Worm (Caenorhabditis elegans) whole organism, late embryonic: ENCODE results near the gene K03B8.11.
A peak's percentile ranks its signal among the peaks of the same experiment; 100 is the strongest.

ENCODE experiments used
- C08G9.2 ChIP-seq: sonication (generic microtip); optimal IDR thresholded peaks from 2 replicates; lab custom pipeline; 2016; ENCODE audit warnings: mild to moderate bottlenecking, missing genetic modification characterization, moderate library complexity, missing compliant biosample characterization
- Y22D7AL.16 ChIP-seq: sonication (generic microtip); optimal IDR thresholded peaks from 2 replicates; lab custom pipeline; 2016; ENCODE audit warnings: missing genetic modification characterization, missing compliant biosample characterization
- ama-1 ChIP-seq: fragments of 150-350 bp; optimal IDR thresholded peaks from 2 replicates; lab custom pipeline; 2014
- ceh-14 ChIP-seq: sonication (generic microtip); optimal IDR thresholded peaks from 2 replicates; lab custom pipeline; 2016; ENCODE audit warnings: missing genotype, missing genetic modification characterization, missing compliant biosample characterization
- ceh-19 ChIP-seq: fragments of 200-800 bp; sonication (Bioruptor generic); optimal IDR thresholded peaks from 2 replicates; lab custom pipeline; 2018; ENCODE audit warnings: mild to moderate bottlenecking, missing genetic modification characterization, missing compliant biosample characterization
- ceh-31 ChIP-seq: sonication (generic microtip); optimal IDR thresholded peaks from 2 replicates; lab custom pipeline; 2016; ENCODE audit warnings: missing genetic modification characterization, missing compliant biosample characterization
- ceh-34 ChIP-seq: sonication (generic microtip); optimal IDR thresholded peaks from 2 replicates; lab custom pipeline; 2016; ENCODE audit warnings: mild to moderate bottlenecking, missing genetic modification characterization, missing compliant biosample characterization
- elt-2 ChIP-seq: sonication (generic microtip); optimal IDR thresholded peaks from 2 replicates; lab custom pipeline; 2016; ENCODE audit warnings: missing genetic modification reagents, missing genetic modification characterization, missing compliant biosample characterization
- fkh-10 ChIP-seq: fragments of 150-350 bp; optimal IDR thresholded peaks from 2 replicates; lab custom pipeline; 2014; ENCODE audit warnings: missing biosample characterization, missing genetic modification reagents, missing genetic modification characterization
- gmeb-2 ChIP-seq: sonication (generic microtip); optimal IDR thresholded peaks from 2 replicates; lab custom pipeline; 2016; ENCODE audit warnings: missing genetic modification characterization, inconsistent platforms, missing compliant biosample characterization
- mec-3 ChIP-seq: sonication (generic microtip); optimal IDR thresholded peaks from 2 replicates; lab custom pipeline; 2016; ENCODE audit warnings: borderline replicate concordance, missing genetic modification characterization, missing compliant biosample characterization
- ref-2 ChIP-seq: sonication (generic microtip); optimal IDR thresholded peaks from 2 replicates; lab custom pipeline; 2016; ENCODE audit warnings: missing genetic modification characterization, missing compliant biosample characterization
- tbx-2 ChIP-seq: sonication (generic microtip); optimal IDR thresholded peaks from 2 replicates; lab custom pipeline; 2016; ENCODE audit warnings: missing genetic modification characterization, missing compliant biosample characterization
- unc-42 ChIP-seq: sonication (generic microtip); optimal IDR thresholded peaks from 2 replicates; lab custom pipeline; 2016; ENCODE audit warnings: missing genotype, missing genetic modification characterization, missing compliant biosample characterization

The K03B8.11 gene

ce11 chrV:11344816-11345336 is 45.4 kb downstream of the K03B8.11 start:
- TF ChIP-seq ama-1 (lab: Kevin White, UChicago) (peak; percentile 75), mec-3 (tag; lab: Kevin White, UChicago) (no peak), gmeb-2 (tag; lab: Kevin White, UChicago) (peak; percentile 24)

- TF ChIP-seq Y22D7AL.16 (tag; lab: Kevin White, UChicago) (no peak), ama-1 (lab: Kevin White, UChicago) (peak; percentile 3)
- TF ChIP-seq, all 69 proteins: peak for 1
Measured at ce11 chrV:11344112-11344511, 46.2 kb downstream of the K03B8.11 start.

- TF ChIP-seq unc-42 (peak; percentile 91), ceh-14 (tag; lab: Kevin White, UChicago) (no peak)
Measured at ce11 chrV:11341913-11342312, 48.4 kb downstream of the K03B8.11 start, which contains the start of gene T02E9.5. TSS of gene T02E9.5 (plus strand) at chrV:11342233.

- TF ChIP-seq C08G9.2 (tag; lab: Kevin White, UChicago) (no peak), unc-42 (peak; percentile 97), tbx-2 (peak; percentile 13), ceh-19 (peak; percentile 24), gmeb-2 (tag; lab: Kevin White, UChicago) (no peak), ceh-31 (tag; lab: Kevin White, UChicago) (peak; percentile 38), ceh-34 (tag; lab: Kevin White, UChicago) (peak; percentile 16), fkh-10 (no peak), ref-2 (tag; lab: Kevin White, UChicago) (peak; percentile 26), elt-2 (tag; lab: Kevin White, UChicago) (no peak)
Measured at ce11 chrV:11341130-11341675, 49.1 kb downstream of the K03B8.11 start.
